Worm (Caenorhabditis elegans) whole organism, late embryonic: ENCODE results near the gene K12H6.5.

ENCODE experiments used
- T23F11.4 ChIP-seq: fragments of 200-800 bp; sonication (Bioruptor generic); optimal IDR thresholded peaks from 2 replicates; lab custom pipeline; 2018; ENCODE audit warnings: mild to moderate bottlenecking, missing genetic modification characterization, missing compliant biosample characterization
- elt-2 ChIP-seq: sonication (generic microtip); optimal IDR thresholded peaks from 2 replicates; lab custom pipeline; 2016; ENCODE audit warnings: missing genetic modification reagents, missing genetic modification characterization, missing compliant biosample characterization
- fkh-10 ChIP-seq: fragments of 150-350 bp; optimal IDR thresholded peaks from 2 replicates; lab custom pipeline; 2014; ENCODE audit warnings: missing biosample characterization, missing genetic modification reagents, missing genetic modification characterization
- fkh-6 ChIP-seq: sonication (generic microtip); optimal IDR thresholded peaks from 2 replicates; lab custom pipeline; 2016; ENCODE audit warnings: missing genetic modification characterization, missing compliant biosample characterization
- nfya-1 ChIP-seq: sonication (generic microtip); optimal IDR thresholded peaks from 2 replicates; lab custom pipeline; 2017; ENCODE audit warnings: missing genetic modification characterization, mild to moderate bottlenecking, missing compliant biosample characterization, antibody characterized with exemption, moderate library complexity
- pag-3 ChIP-seq: sonication (generic microtip); optimal IDR thresholded peaks from 2 replicates; lab custom pipeline; 2016; ENCODE audit warnings: missing compliant biosample characterization, missing genetic modification characterization, borderline replicate concordance
- pqm-1 ChIP-seq: sonication (generic microtip); optimal IDR thresholded peaks from 2 replicates; lab custom pipeline; 2016; ENCODE audit warnings: missing genetic modification characterization, missing compliant biosample characterization
- unc-86 ChIP-seq: sonication (generic microtip); optimal IDR thresholded peaks from 2 replicates; lab custom pipeline; 2016; ENCODE audit warnings: missing genetic modification characterization, missing compliant biosample characterization

- no peak for TF ChIP-seq pqm-1 (tag; lab: Kevin White, UChicago)
- no peak for TF ChIP-seq fkh-6 (tag; lab: Kevin White, UChicago)
- TF ChIP-seq T23F11.4 (GFP tag; lab: Kevin White, UChicago): no peak
- TF ChIP-seq fkh-10 (GFP tag; lab: Kevin White, UChicago): no peak
- no peak for TF ChIP-seq unc-86
- TF ChIP-seq elt-2 (tag; lab: Kevin White, UChicago): no peak
- no peak for TF ChIP-seq nfya-1
- no peak for TF ChIP-seq pag-3
These were observed 38.9 kb downstream of the K12H6.5 start, which contains the start of the genes F08D12.12 and srpa-72 for ce11 chrII:2787031-2787512.
